Fruit fly (Drosophila melanogaster): Measurements from ENCODE around the gene CG33489.

CG33489 gene

dm6 chr3L:11586794-11587462, 10.1 kb upstream of the CG33489 start:
- TF ChIP-seq Gug (GFP tag; IDR thresholded peaks at IDR 0.05) (no peak), Hr38 (GFP tag; optimal IDR thresholded peaks at IDR 0.05) (no peak), CG15336 (GFP tag; IDR thresholded peaks at IDR 0.05) (peak; percentile 49; the same call in 1 of the 2 replicates), CG8119 (GFP tag; IDR thresholded peaks at IDR 0.05) (no peak), pdm3 (GFP tag; optimal IDR thresholded peaks at IDR 0.05) (no peak), Ets21C (GFP tag; optimal IDR thresholded peaks at IDR 0.05) (no peak), CG6808 (GFP tag; optimal IDR thresholded peaks at IDR 0.05) (no peak), Blimp-1 (GFP tag; optimal IDR thresholded peaks at IDR 0.05) (peak; percentile 87), acj6 (GFP tag; optimal IDR thresholded peaks at IDR 0.05) (no peak), CG34406 (GFP tag; optimal IDR thresholded peaks at IDR 0.05) (no peak), fd85E (GFP tag; optimal IDR thresholded peaks at IDR 0.05) (no peak), svp (GFP tag) (no peak), CG32006 (GFP tag; optimal IDR thresholded peaks at IDR 0.05) (no peak), vri (GFP tag; optimal IDR thresholded peaks at IDR 0.05) (peak; percentile 7), lz (GFP tag; optimal IDR thresholded peaks at IDR 0.05) (no peak)

DNA sequence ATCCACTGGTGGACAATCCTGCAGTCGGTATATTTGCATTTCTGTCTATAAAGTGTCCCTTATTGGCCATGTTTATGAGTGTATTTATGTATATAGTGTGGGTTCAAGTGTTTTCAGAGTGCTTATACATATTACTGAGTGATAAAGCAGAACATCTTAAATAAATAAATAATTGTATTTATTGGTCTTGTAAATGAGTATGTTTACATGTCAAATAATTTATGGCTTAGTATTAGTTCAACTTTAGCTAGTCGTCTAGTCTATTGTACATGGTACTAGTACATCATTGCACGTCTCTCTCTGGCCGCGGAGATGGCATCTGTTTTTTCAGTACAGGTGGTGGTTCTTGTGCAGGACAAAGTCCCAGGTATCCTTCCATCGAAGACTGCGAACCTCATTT, 7.1 kb upstream of the CG33489 start, which contains the start of gene CG32086:
CG32086 (minus strand) TSS at position 101 of the 400 bp plus-strand sequence.
- no peak for TF ChIP-seq Lpt (GFP tag; optimal IDR thresholded peaks at IDR 0.05)
- TF ChIP-seq CG11762 (GFP tag; optimal IDR thresholded peaks at IDR 0.05; ENCODE audit: insufficient read depth), result no peak

DNA sequence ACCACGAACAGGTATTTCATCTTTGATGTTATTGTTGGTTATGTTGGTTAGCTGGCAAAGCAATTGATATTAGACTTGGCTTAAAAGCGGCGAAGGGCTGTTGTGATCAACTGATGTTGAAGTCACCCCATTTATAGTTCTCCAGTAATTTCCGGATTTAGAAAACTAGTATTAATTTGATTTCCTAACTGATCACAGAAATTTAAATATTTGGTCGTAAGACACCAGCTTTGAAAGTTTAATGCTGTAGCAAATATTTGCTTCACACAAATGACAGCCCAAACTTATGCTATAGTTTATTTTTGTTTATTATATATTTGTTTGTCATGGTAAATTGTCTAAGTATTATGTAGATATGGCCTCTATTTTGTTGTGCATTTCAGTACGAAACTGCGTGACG, 5.3 kb upstream of the CG33489 start, which contains the start of gene CG33269:
CG33269 (minus strand) TSS at position 101 of the 400 bp plus-strand sequence.
- TF ChIP-seq CG4318 (GFP tag; optimal IDR thresholded peaks at IDR 0.05) (no peak), CG1621 (tag; optimal IDR thresholded peaks at IDR 0.05) (no peak), ss (GFP tag; optimal IDR thresholded peaks at IDR 0.05) (no peak)

- no peak for TF ChIP-seq Lpt (GFP tag; optimal IDR thresholded peaks at IDR 0.05)
- TF ChIP-seq CG7368 (GFP tag; optimal IDR thresholded peaks at IDR 0.05), result no peak
- no peak for TF ChIP-seq CG6276 (GFP tag; optimal IDR thresholded peaks at IDR 0.05)
- no peak for TF ChIP-seq Gug (GFP tag; IDR thresholded peaks at IDR 0.05)
- no peak for TF ChIP-seq dac (GFP tag; optimal IDR thresholded peaks at IDR 0.05)
- no peak for TF ChIP-seq Eip75B (GFP tag; optimal IDR thresholded peaks at IDR 0.05)
- TF ChIP-seq cyc (GFP tag; optimal IDR thresholded peaks at IDR 0.05), result no peak
- no peak for TF ChIP-seq CG15336 (GFP tag; IDR thresholded peaks at IDR 0.05)
- TF ChIP-seq CG11294 (GFP tag; IDR thresholded peaks at IDR 0.05), result no peak
These were observed 4.1 kb upstream of the CG33489 start, which contains the start of gene CG43391 for dm6 chr3L:11580919-11581318. Gene CG43391 (minus strand): TSS chr3L:11581019.

dm6 chr3L:11579919-11580318, 3.1 kb upstream of the CG33489 start, which contains the start of gene CG43390:
Gene CG43390 (minus strand): TSS chr3L:11579950.
- TF ChIP-seq Gug (GFP tag; IDR thresholded peaks at IDR 0.05) (no peak), CG34406 (GFP tag; optimal IDR thresholded peaks at IDR 0.05) (no peak), CG6854 (GFP tag; optimal IDR thresholded peaks at IDR 0.05) (no peak), fkh (GFP tag; optimal IDR thresholded peaks at IDR 0.05) (peak; percentile 46), CG6163 (GFP tag; IDR thresholded peaks at IDR 0.05) (no peak), CG3919 (GFP tag; optimal IDR thresholded peaks at IDR 0.05) (no peak), Eip78C (GFP tag) (no peak), esn (GFP tag; optimal IDR thresholded peaks at IDR 0.05) (no peak), fd85E (GFP tag; optimal IDR thresholded peaks at IDR 0.05) (no peak)

Data from whole organism, prepupa.